Worm (Caenorhabditis elegans) whole organism, late embryonic: ENCODE data around the gene K02F6.4.

Experiments
- F13H6.1 ChIP-seq: sonication (generic microtip); optimal IDR thresholded peaks from 2 replicates; lab custom pipeline; 2016; ENCODE audit warnings: missing genetic modification characterization, missing compliant biosample characterization
- K02D7.2 ChIP-seq: sonication (generic microtip); optimal IDR thresholded peaks from 2 replicates; lab custom pipeline; 2017; ENCODE audit warnings: mild to moderate bottlenecking, missing genetic modification characterization, missing compliant biosample characterization
- K09A11.1 ChIP-seq: sonication (generic microtip); optimal IDR thresholded peaks from 2 replicates; lab custom pipeline; 2017; ENCODE audit warnings: antibody characterized with exemption, mild to moderate bottlenecking, missing genetic modification characterization, missing compliant biosample characterization; ENCODE audit not compliant: insufficient read depth
- T23F11.4 ChIP-seq: fragments of 200-800 bp; sonication (Bioruptor generic); optimal IDR thresholded peaks from 2 replicates; lab custom pipeline; 2018; ENCODE audit warnings: mild to moderate bottlenecking, missing genetic modification characterization, missing compliant biosample characterization
- ahr-1 ChIP-seq: sonication (generic microtip); optimal IDR thresholded peaks from 2 replicates; lab custom pipeline; 2016; ENCODE audit warnings: missing genetic modification characterization, missing compliant biosample characterization
- ama-1 ChIP-seq: fragments of 150-350 bp; optimal IDR thresholded peaks from 2 replicates; lab custom pipeline; 2014
- ceh-14 ChIP-seq: sonication (generic microtip); optimal IDR thresholded peaks from 2 replicates; lab custom pipeline; 2016; ENCODE audit warnings: missing genotype, missing genetic modification characterization, missing compliant biosample characterization
- ceh-18 ChIP-seq: sonication (generic microtip); optimal IDR thresholded peaks from 2 replicates; lab custom pipeline; 2016; ENCODE audit warnings: missing genetic modification characterization, missing compliant biosample characterization
- ceh-30 ChIP-seq: fragments of 150-350 bp; optimal IDR thresholded peaks from 2 replicates; lab custom pipeline; 2014; ENCODE audit warnings: missing biosample characterization, missing genetic modification characterization
- ceh-31 ChIP-seq: sonication (generic microtip); optimal IDR thresholded peaks from 2 replicates; lab custom pipeline; 2016; ENCODE audit warnings: missing genetic modification characterization, missing compliant biosample characterization
- ceh-48 ChIP-seq: sonication (generic microtip); optimal IDR thresholded peaks from 2 replicates; lab custom pipeline; 2016; ENCODE audit warnings: missing genetic modification characterization, inconsistent platforms, missing compliant biosample characterization
- ceh-9 ChIP-seq: sonication (generic microtip); optimal IDR thresholded peaks from 2 replicates; lab custom pipeline; 2016; ENCODE audit warnings: mild to moderate bottlenecking, missing genetic modification characterization, inconsistent platforms, missing compliant biosample characterization
- che-1 ChIP-seq: sonication (generic microtip); optimal IDR thresholded peaks from 2 replicates; lab custom pipeline; 2016; ENCODE audit warnings: mild to moderate bottlenecking, missing genetic modification characterization, missing compliant biosample characterization
- elt-2 ChIP-seq: sonication (generic microtip); optimal IDR thresholded peaks from 2 replicates; lab custom pipeline; 2016; ENCODE audit warnings: missing genetic modification reagents, missing genetic modification characterization, missing compliant biosample characterization
- elt-4 ChIP-seq: sonication (generic microtip); optimal IDR thresholded peaks from 2 replicates; lab custom pipeline; 2016; ENCODE audit warnings: missing genetic modification characterization, missing compliant biosample characterization
- eyg-1 ChIP-seq: sonication (generic microtip); optimal IDR thresholded peaks from 2 replicates; lab custom pipeline; 2016; ENCODE audit warnings: missing genotype, missing genetic modification characterization, missing compliant biosample characterization
- hlh-30 ChIP-seq: sonication (generic microtip); optimal IDR thresholded peaks from 2 replicates; lab custom pipeline; 2017; ENCODE audit warnings: antibody characterized with exemption, missing genetic modification characterization, missing compliant biosample characterization; ENCODE audit not compliant: insufficient read depth
- hlh-6 ChIP-seq: sonication (generic microtip); optimal IDR thresholded peaks from 2 replicates; lab custom pipeline; 2016; ENCODE audit warnings: missing genotype, missing genetic modification characterization, missing compliant biosample characterization
- lin-11 ChIP-seq: fragments of 200-800 bp; sonication (Bioruptor generic); optimal IDR thresholded peaks from 2 replicates; lab custom pipeline; 2018; ENCODE audit warnings: mild to moderate bottlenecking, missing genetic modification characterization, missing compliant biosample characterization
- madf-2 ChIP-seq: sonication (generic microtip); optimal IDR thresholded peaks from 2 replicates; lab custom pipeline; 2017; ENCODE audit warnings: missing genetic modification characterization, missing compliant biosample characterization
- mec-3 ChIP-seq: sonication (generic microtip); optimal IDR thresholded peaks from 2 replicates; lab custom pipeline; 2016; ENCODE audit warnings: borderline replicate concordance, missing genetic modification characterization, missing compliant biosample characterization
- nfya-1 ChIP-seq: sonication (generic microtip); optimal IDR thresholded peaks from 2 replicates; lab custom pipeline; 2017; ENCODE audit warnings: missing genetic modification characterization, mild to moderate bottlenecking, missing compliant biosample characterization, antibody characterized with exemption, moderate library complexity
- pag-3 ChIP-seq: sonication (generic microtip); optimal IDR thresholded peaks from 2 replicates; lab custom pipeline; 2016; ENCODE audit warnings: missing compliant biosample characterization, missing genetic modification characterization, borderline replicate concordance
- pat-9 ChIP-seq: fragments of 200-800 bp; sonication (Bioruptor generic); optimal IDR thresholded peaks from 2 replicates; lab custom pipeline; 2018; ENCODE audit warnings: mild to moderate bottlenecking, missing genetic modification characterization, moderate library complexity, missing compliant biosample characterization
- pha-2 ChIP-seq: sonication (generic microtip); optimal IDR thresholded peaks from 2 replicates; lab custom pipeline; 2017; ENCODE audit warnings: mild to moderate bottlenecking, missing genetic modification characterization, missing compliant biosample characterization
- pha-4 ChIP-seq: fragments of 150-350 bp; optimal IDR thresholded peaks from 2 replicates; lab custom pipeline; 2018; ENCODE audit warnings: missing biosample characterization, missing genetic modification reagents, missing genetic modification characterization
- pqm-1 ChIP-seq: sonication (generic microtip); optimal IDR thresholded peaks from 2 replicates; lab custom pipeline; 2016; ENCODE audit warnings: missing genetic modification characterization, missing compliant biosample characterization
- pros-1 ChIP-seq: fragments of 150-350 bp; optimal IDR thresholded peaks from 2 replicates; lab custom pipeline; 2014; ENCODE audit warnings: missing biosample characterization, missing genetic modification reagents, missing genetic modification characterization
- sox-2 ChIP-seq: fragments of 200-800 bp; sonication (Bioruptor generic); IDR thresholded peaks from 2 replicates; pipeline ENCODE4 v1.3.6; 2022; ENCODE audit warnings: missing genetic modification reagents, missing genetic modification characterization, missing compliant biosample characterization
- sox-4 ChIP-seq: sonication (generic microtip); optimal IDR thresholded peaks from 2 replicates; lab custom pipeline; 2017; ENCODE audit warnings: mild to moderate bottlenecking, missing genetic modification characterization, inconsistent platforms, missing compliant biosample characterization
- syd-9 ChIP-seq: sonication (generic microtip); optimal IDR thresholded peaks from 2 replicates; lab custom pipeline; 2016; ENCODE audit warnings: mild to moderate bottlenecking, missing genetic modification characterization, moderate library complexity, missing compliant biosample characterization
- tbx-2 ChIP-seq: sonication (generic microtip); optimal IDR thresholded peaks from 2 replicates; lab custom pipeline; 2016; ENCODE audit warnings: missing genetic modification characterization, missing compliant biosample characterization
- ttx-3 ChIP-seq: sonication (generic microtip); optimal IDR thresholded peaks from 2 replicates; lab custom pipeline; 2016; ENCODE audit warnings: missing genetic modification reagents, missing genetic modification characterization, missing compliant biosample characterization
- unc-3 ChIP-seq, 2 experiments: fragments of 200-800 bp in 1 of 2; sonication (Bioruptor generic) in 1 of 2; sonication (generic microtip) in 1 of 2; conservative IDR thresholded peaks in 1 of 2; optimal IDR thresholded peaks in 1 of 2; 2 replicates each; pipeline versions ENCODE4 v1.3.6 to Lab custom; 2016 to 2022; ENCODE audit warnings: missing compliant biosample characterization in 2 of 2, missing genetic modification characterization in 2 of 2, missing genetic modification reagents in 1 of 2
- unc-55 ChIP-seq: sonication (generic microtip); optimal IDR thresholded peaks from 2 replicates; lab custom pipeline; 2017; ENCODE audit warnings: missing biosample characterization, missing genetic modification reagents, missing genetic modification characterization
- ztf-16 ChIP-seq: sonication (generic microtip); optimal IDR thresholded peaks from 2 replicates; lab custom pipeline; 2017; ENCODE audit warnings: missing genetic modification characterization, missing compliant biosample characterization

The K02F6.4 gene

DNA sequence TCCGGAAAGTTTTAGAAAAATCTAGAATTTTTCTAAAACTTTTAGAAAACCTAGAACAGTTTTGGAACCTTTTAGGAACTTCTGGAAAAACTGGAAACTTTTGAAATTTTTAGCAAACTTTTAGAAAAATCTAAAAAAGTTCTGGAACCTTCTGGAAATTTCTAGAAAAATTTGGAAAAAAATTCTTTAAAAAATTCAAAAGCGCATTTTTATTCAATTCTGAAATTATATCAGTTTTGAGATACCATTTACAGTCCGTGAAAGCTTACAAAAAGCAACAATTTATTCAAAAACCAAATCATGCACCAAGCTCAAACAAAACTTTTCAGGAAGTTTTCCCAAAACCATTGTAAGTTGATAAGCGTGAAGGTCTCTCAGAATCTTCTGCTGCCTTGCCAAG, at the start of gene K02F6.4:
Gene K02F6.4, plus strand, starts transcription at position 301 of the 400 bp plus-strand sequence.
- no peak for TF ChIP-seq pha-2 (tag; lab: Kevin White, UChicago)
- no peak for TF ChIP-seq K09A11.1
- TF ChIP-seq eyg-1 (tag; lab: Kevin White, UChicago), result no peak
- no peak for TF ChIP-seq unc-55 (GFP tag; lab: Kevin White, UChicago)
- TF ChIP-seq ceh-48 (tag; lab: Kevin White, UChicago), result no peak
- no peak for TF ChIP-seq lin-11
- TF ChIP-seq mec-3 (tag; lab: Kevin White, UChicago), result no peak
- no peak for TF ChIP-seq T23F11.4
- no peak for TF ChIP-seq pat-9 (tag; lab: Kevin White, UChicago)
- no peak for TF ChIP-seq elt-4 (tag; lab: Kevin White, UChicago)
- TF ChIP-seq ceh-14 (tag; lab: Kevin White, UChicago), result no peak
- no peak for TF ChIP-seq F13H6.1 (tag; lab: Kevin White, UChicago)
- no peak for TF ChIP-seq hlh-6 (tag; lab: Kevin White, UChicago)
- no peak for TF ChIP-seq pqm-1
- TF ChIP-seq ztf-16 (tag; lab: Kevin White, UChicago), result no peak
- TF ChIP-seq madf-2 (tag; lab: Kevin White, UChicago), result no peak
- no peak for TF ChIP-seq ama-1 (lab: Kevin White, UChicago)
- no peak for TF ChIP-seq sox-2 (GFP tag; lab: Robert Waterston, UW)
- TF ChIP-seq sox-4 (tag; lab: Kevin White, UChicago), result no peak

DNA sequence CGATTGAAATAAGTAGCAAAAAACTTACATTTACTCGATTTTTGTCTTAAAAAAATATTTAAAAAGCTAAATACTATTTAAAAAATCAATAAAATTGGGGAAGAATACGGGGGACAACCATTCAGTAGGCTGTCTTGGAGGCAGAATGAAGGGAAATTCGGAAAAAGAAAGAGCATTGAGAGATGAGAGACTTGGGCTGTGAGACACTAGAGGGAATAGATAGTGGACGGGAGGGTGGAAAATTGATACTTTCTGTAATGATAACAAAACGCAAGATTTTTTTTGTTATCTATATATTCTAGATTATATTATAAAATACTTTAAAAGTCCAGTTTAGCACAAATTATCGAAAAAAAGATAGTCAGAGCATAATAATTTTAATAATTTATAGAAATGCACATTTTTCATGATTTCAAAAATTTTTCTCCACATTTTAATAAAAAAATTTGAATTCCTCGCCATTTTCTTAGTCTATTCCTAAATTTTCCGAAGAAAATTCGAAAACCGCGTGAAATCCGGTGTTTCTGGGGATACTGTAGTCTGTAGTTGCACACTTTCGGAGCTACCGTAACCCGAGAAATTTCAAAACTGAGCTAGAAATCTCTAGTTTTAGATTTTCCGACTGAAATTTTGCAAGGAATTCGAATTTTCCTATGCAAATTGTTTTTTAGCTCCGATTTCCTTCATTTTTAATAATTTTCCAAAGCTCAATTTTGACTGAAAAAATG, 34.4 kb upstream of the K02F6.4 start:
- TF ChIP-seq elt-2 (tag; lab: Kevin White, UChicago) (peak; percentile 84), ahr-1 (no peak)

DNA sequence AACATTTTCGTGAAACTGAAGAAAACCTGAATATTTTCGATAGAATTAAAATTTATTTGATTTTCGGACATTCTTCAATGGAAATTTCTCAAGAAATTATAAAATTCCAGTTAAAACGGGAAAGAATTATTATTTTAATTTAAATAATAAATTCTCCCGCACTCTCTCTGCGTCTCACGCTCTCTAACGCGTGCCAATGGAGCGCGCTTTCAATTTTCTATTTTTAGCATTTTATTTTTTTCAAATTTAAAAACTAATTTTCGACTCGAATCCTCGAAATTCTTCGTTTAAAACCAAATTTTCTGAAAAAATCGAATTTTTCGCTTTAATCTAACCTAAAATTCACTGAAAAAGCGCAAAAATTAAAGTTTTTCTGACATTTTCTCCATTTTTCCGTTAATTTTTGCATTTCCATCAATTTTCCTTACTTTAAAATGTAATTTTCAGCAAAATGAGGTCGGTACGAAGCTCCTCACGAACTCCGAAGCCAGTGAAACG, 33.8 kb upstream of the K02F6.4 start, which contains the start of gene gbas-1:
Gene gbas-1, plus strand, starts transcription at position 448 of the 498 bp plus-strand sequence.
- TF ChIP-seq ceh-30 (tag; lab: Kevin White, UChicago), result no peak
- TF ChIP-seq pros-1 (tag; lab: Kevin White, UChicago), result no peak
- peak; percentile 16 for TF ChIP-seq nfya-1 (tag; lab: Kevin White, UChicago)

DNA sequence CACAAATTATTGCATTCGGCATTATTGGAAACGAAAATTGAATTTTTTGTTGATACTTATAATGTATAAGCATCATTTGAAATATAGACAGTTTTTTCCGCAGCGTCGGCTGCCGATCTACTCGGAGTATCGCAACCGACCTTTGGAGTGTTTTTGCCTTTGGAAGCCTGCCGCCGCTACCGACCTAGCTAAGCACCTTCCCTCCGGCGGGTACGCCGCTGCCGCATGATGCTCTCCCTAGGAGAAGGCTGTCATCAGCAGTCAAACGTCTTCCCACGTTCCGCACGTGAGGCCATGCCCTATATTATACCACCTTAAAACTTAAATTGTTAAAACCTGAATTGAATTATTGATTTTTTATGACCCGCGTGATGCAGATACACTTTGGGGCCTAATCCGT, 19.8 kb upstream of the K02F6.4 start:
- TF ChIP-seq ceh-18 (tag; lab: Kevin White, UChicago), result no peak
- no peak for TF ChIP-seq pqm-1
- no peak for TF ChIP-seq ttx-3
- no peak for TF ChIP-seq hlh-30 (tag; lab: Kevin White, UChicago)
- TF ChIP-seq pha-4 (tag; lab: Kevin White, UChicago), result no peak
- no peak for TF ChIP-seq unc-3 (GFP tag; conservative IDR thresholded peaks at IDR 0.05; lab: Robert Waterston, UW)
- no peak for TF ChIP-seq unc-3 (tag; optimal IDR thresholded peaks at IDR 0.05; lab: Kevin White, UChicago)
- TF ChIP-seq pag-3 (tag; lab: Kevin White, UChicago), result no peak
- TF ChIP-seq ceh-9, result no peak
- no peak for TF ChIP-seq K02D7.2
- TF ChIP-seq che-1 (tag; lab: Kevin White, UChicago), result no peak
- TF ChIP-seq unc-55 (GFP tag; lab: Kevin White, UChicago), result no peak
- no peak for TF ChIP-seq tbx-2 (tag; lab: Kevin White, UChicago)
- TF ChIP-seq syd-9 (tag; lab: Kevin White, UChicago), result no peak
- TF ChIP-seq ztf-16 (tag; lab: Kevin White, UChicago), result no peak
- TF ChIP-seq ceh-31 (tag; lab: Kevin White, UChicago), result no peak
